Fruit fly (Drosophila melanogaster): ENCODE data around the gene CG33303.
A peak's percentile ranks its signal among the peaks of the same experiment; 100 is the strongest.

Gene CG33303

DNA sequence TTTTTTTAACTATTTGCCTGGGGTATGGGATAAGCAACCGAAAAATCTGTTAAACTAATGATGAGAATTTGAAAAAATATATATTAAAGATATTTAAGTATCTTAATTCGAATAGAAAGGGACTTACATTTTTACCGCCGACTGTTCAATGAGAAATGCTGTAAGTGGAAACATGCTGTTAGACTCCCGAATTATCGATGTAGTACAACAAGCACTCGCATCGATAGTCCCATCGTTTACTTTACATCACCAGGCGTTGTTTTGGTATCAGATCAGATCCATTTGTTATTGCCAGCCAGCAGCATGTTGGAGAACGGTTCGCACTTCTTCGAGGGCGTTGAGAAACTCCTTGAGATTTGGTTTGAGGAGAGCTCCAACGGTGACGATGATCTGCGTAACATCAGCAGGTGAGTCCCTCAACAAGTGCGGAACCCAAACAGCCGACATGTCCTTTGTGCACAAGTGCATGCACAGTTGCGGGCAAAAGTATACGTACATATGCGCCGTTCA is 36.3 kb downstream of the CG33303 start, which contains the start of gene SamDC (continued):
- TF ChIP-seq Myb (GFP tag; optimal IDR thresholded peaks at IDR 0.05) (peak; percentile 5), wor (GFP tag; IDR thresholded peaks at IDR 0.05) (no peak), lab (GFP tag; optimal IDR thresholded peaks at IDR 0.05) (no peak), Optix (GFP tag; IDR thresholded peaks at IDR 0.05) (no peak), CG11093 (GFP tag; IDR thresholded peaks at IDR 0.05) (no peak), ham (GFP tag; IDR thresholded peaks at IDR 0.05) (no peak), kay (GFP tag; optimal IDR thresholded peaks at IDR 0.05) (no peak), CG9215 (GFP tag; IDR thresholded peaks at IDR 0.05) (no peak), Oaz (GFP tag; IDR thresholded peaks at IDR 0.05) (no peak), wek (GFP tag; optimal IDR thresholded peaks at IDR 0.05) (peak; percentile 13), CG11723 (GFP tag; optimal IDR thresholded peaks at IDR 0.05) (peak; percentile 1), CG2116 (GFP tag; optimal IDR thresholded peaks at IDR 0.05) (peak; percentile 60), CG8359 (GFP tag; optimal IDR thresholded peaks at IDR 0.05; ENCODE audit: borderline replicate concordance) (no peak), ttk (GFP tag; IDR thresholded peaks at IDR 0.05) (no peak; the same call in 1 of the 2 replicates), ranshi (GFP tag; IDR thresholded peaks at IDR 0.05) (no peak), sim (GFP tag; IDR thresholded peaks at IDR 0.05) (no peak), CG17802 (tag; optimal IDR thresholded peaks at IDR 0.05) (peak; percentile 91), CG30431 (GFP tag; optimal IDR thresholded peaks at IDR 0.05) (no peak), bowl (GFP tag; IDR thresholded peaks at IDR 0.05) (no peak), Dek (tag; optimal IDR thresholded peaks at IDR 0.05) (peak; percentile 68), CG5953 (GFP tag; IDR thresholded peaks at IDR 0.05) (no peak), Hr51 (GFP tag; optimal IDR thresholded peaks at IDR 0.05) (peak; percentile 40 to 60), Gug (GFP tag; IDR thresholded peaks at IDR 0.05) (no peak), dpn (GFP tag; optimal IDR thresholded peaks at IDR 0.05) (peak; percentile 33 to 47), ewg (GFP tag; optimal IDR thresholded peaks at IDR 0.05) (no peak), ap (GFP tag; IDR thresholded peaks at IDR 0.05) (no peak), knrl (GFP tag; IDR thresholded peaks at IDR 0.05; ENCODE audit: partially characterized antibody) (peak; percentile 87), CG4282 (GFP tag; optimal IDR thresholded peaks at IDR 0.05) (no peak), gcm (GFP tag; optimal IDR thresholded peaks at IDR 0.05) (no peak), Sry-β (GFP tag; optimal IDR thresholded peaks at IDR 0.05) (no peak), CG9797 (GFP tag; optimal IDR thresholded peaks at IDR 0.05) (peak; percentile 44), CG11504 (tag; optimal IDR thresholded peaks at IDR 0.05) (peak; percentile 73), CG3995 (GFP tag; optimal IDR thresholded peaks at IDR 0.05) (peak; percentile 8), bcd (GFP tag; optimal IDR thresholded peaks at IDR 0.05) (no peak), CG9932 (GFP tag; IDR thresholded peaks at IDR 0.05) (no peak; the same call in 1 of the 2 replicates), vnd (GFP tag; IDR thresholded peaks at IDR 0.05; ENCODE audit: partially characterized antibody) (peak; percentile 59; the same call in 2 of the 3 replicates), twi (tag; optimal IDR thresholded peaks at IDR 0.05) (peak; percentile 17), NC2α (GFP tag; optimal IDR thresholded peaks at IDR 0.05) (peak; percentile 26), pb (GFP tag; optimal IDR thresholded peaks at IDR 0.05) (peak; percentile 39), odd (GFP tag; optimal IDR thresholded peaks at IDR 0.05) (no peak), gem (tag; optimal IDR thresholded peaks at IDR 0.05) (peak; percentile 76), zen (tag; optimal IDR thresholded peaks at IDR 0.05) (peak; percentile 58), Chrac-16 (GFP tag; optimal IDR thresholded peaks at IDR 0.05) (no peak), CG10431 (GFP tag; optimal IDR thresholded peaks at IDR 0.05) (no peak), lbe (GFP tag; optimal IDR thresholded peaks at IDR 0.05) (peak; percentile 13), Fer3 (tag; optimal IDR thresholded peaks at IDR 0.05) (peak; percentile 34), E2f1 (GFP tag; IDR thresholded peaks at IDR 0.05) (no peak), tio (GFP tag; optimal IDR thresholded peaks at IDR 0.05) (no peak), Camta (GFP tag; optimal IDR thresholded peaks at IDR 0.05) (no peak), jumu (GFP tag; optimal IDR thresholded peaks at IDR 0.05) (peak; percentile 25), CG9609 (GFP tag; optimal IDR thresholded peaks at IDR 0.05) (no peak)

Measured in whole organism, embryonic.